Fruit fly (Drosophila melanogaster) whole organism, embryonic: ENCODE results near the gene CG3544.

Experiments used
- CG10267 ChIP-seq: fragments of 200-800 bp; sonication (Bioruptor generic); optimal IDR thresholded peaks from 2 replicates; lab custom pipeline; 2018; ENCODE audit warnings: missing biosample characterization, mild to moderate bottlenecking, missing genetic modification characterization, moderate library complexity
- CG10543 ChIP-seq: fragments of 200-800 bp; sonication (Bioruptor generic); optimal IDR thresholded peaks from 3 replicates; lab custom pipeline; 2017; ENCODE audit warnings: missing biosample characterization, mild to moderate bottlenecking, missing genetic modification characterization, moderate library complexity
- CG10959 ChIP-seq: fragments of 200-800 bp; sonication (Bioruptor generic); IDR thresholded peaks from 2 replicates; pipeline ENCODE4 v1.3.6; 2022; ENCODE audit warnings: missing biosample characterization, missing genetic modification characterization
- CG12391 ChIP-seq: fragments of 200-800 bp; sonication (Bioruptor generic); optimal IDR thresholded peaks from 3 replicates; lab custom pipeline; 2018; ENCODE audit warnings: missing biosample characterization, mild to moderate bottlenecking, missing genetic modification characterization, moderate library complexity
- CG13287 ChIP-seq: fragments of 200-800 bp; sonication (Bioruptor generic); IDR thresholded peaks from 2 replicates; pipeline ENCODE4 v1.3.6; 2022; ENCODE audit warnings: missing biosample characterization, missing genetic modification characterization; ENCODE audit not compliant: partially characterized antibody
- CG14014 ChIP-seq: fragments of 200-800 bp; sonication (Bioruptor generic); IDR thresholded peaks from 2 replicates; pipeline ENCODE4 v1.3.6; 2022; ENCODE audit warnings: missing biosample characterization, missing genetic modification characterization
- CG17186 ChIP-seq: fragments of 200-800 bp; sonication (Bioruptor generic); optimal IDR thresholded peaks from 3 replicates; lab custom pipeline; 2017; ENCODE audit warnings: missing biosample characterization, missing genetic modification reagents, missing genetic modification characterization
- CG1832 ChIP-seq: fragments of 200-800 bp; sonication (Bioruptor generic); optimal IDR thresholded peaks from 2 replicates; lab custom pipeline; 2017; ENCODE audit warnings: missing biosample characterization, mild to moderate bottlenecking, missing genetic modification characterization, inconsistent platforms
- CG18476 ChIP-seq: fragments of 200-800 bp; sonication (Bioruptor generic); optimal IDR thresholded peaks from 2 replicates; lab custom pipeline; 2016; ENCODE audit warnings: missing biosample characterization, mild to moderate bottlenecking, missing genetic modification characterization
- CG18764 ChIP-seq: fragments of 200-800 bp; sonication (Bioruptor generic); optimal IDR thresholded peaks from 3 replicates; lab custom pipeline; 2016; ENCODE audit warnings: missing biosample characterization, missing genetic modification characterization
- CG2116 ChIP-seq: fragments of 200-800 bp; sonication (Bioruptor generic); optimal IDR thresholded peaks from 3 replicates; lab custom pipeline; 2018; ENCODE audit warnings: missing biosample characterization, mild to moderate bottlenecking, missing genetic modification characterization
- CG30020 ChIP-seq: fragments of 200-800 bp; optimal IDR thresholded peaks from 2 replicates; lab custom pipeline; 2019; ENCODE audit warnings: missing biosample characterization, mild to moderate bottlenecking, missing genetic modification characterization, moderate library complexity
- CG30403 ChIP-seq: fragments of 200-800 bp; sonication (Bioruptor generic); optimal IDR thresholded peaks from 3 replicates; lab custom pipeline; 2016; ENCODE audit warnings: missing biosample characterization, missing genetic modification characterization
- CG32772 ChIP-seq: fragments of 200-800 bp; sonication (Bioruptor generic); IDR thresholded peaks from 2 replicates; pipeline ENCODE4 v1.3.6; 2022; ENCODE audit warnings: missing biosample characterization, missing genetic modification characterization
- CG3995 ChIP-seq: fragments of 200-800 bp; sonication (Bioruptor generic); optimal IDR thresholded peaks from 3 replicates; lab custom pipeline; 2016; ENCODE audit warnings: missing biosample characterization, missing genetic modification characterization
- CG4360 ChIP-seq: fragments of 200-800 bp; sonication (Bioruptor generic); IDR thresholded peaks from 2 replicates; pipeline ENCODE4 v1.3.6; 2022; ENCODE audit warnings: missing biosample characterization, missing genetic modification characterization
- CG4617 ChIP-seq: fragments of 200-800 bp; sonication (Bioruptor generic); optimal IDR thresholded peaks from 3 replicates; lab custom pipeline; 2016; ENCODE audit warnings: missing biosample characterization, missing genetic modification characterization, borderline replicate concordance
- CG4854 ChIP-seq: fragments of 200-800 bp; sonication (Bioruptor generic); optimal IDR thresholded peaks from 2 replicates; lab custom pipeline; 2016; ENCODE audit warnings: missing biosample characterization, missing genetic modification characterization, inconsistent platforms
- CG6791 ChIP-seq: fragments of 200-800 bp; sonication (Bioruptor generic); IDR thresholded peaks from 3 replicates; pipeline ENCODE4 v1.3.6; 2022; ENCODE audit warnings: missing biosample characterization, missing genetic modification characterization; ENCODE audit not compliant: partially characterized antibody
- CG6813 ChIP-seq: fragments of 200-800 bp; sonication (Bioruptor generic); optimal IDR thresholded peaks from 2 replicates; lab custom pipeline; 2017; ENCODE audit warnings: missing biosample characterization, missing genetic modification characterization, mild to moderate bottlenecking, moderate library complexity, missing genetic modification reagents
- CG7357 ChIP-seq: fragments of 200-800 bp; sonication (Bioruptor generic); IDR thresholded peaks from 3 replicates; pipeline ENCODE4 v1.3.6; 2022; ENCODE audit warnings: missing biosample characterization, missing genetic modification characterization
- CG7928 ChIP-seq: fragments of 200-800 bp; sonication (Bioruptor generic); optimal IDR thresholded peaks from 2 replicates; lab custom pipeline; 2017; ENCODE audit warnings: missing biosample characterization, mild to moderate bottlenecking, missing genetic modification characterization
- CG8944 ChIP-seq: fragments of 200-800 bp; sonication (Bioruptor generic); optimal IDR thresholded peaks from 3 replicates; lab custom pipeline; 2016; ENCODE audit warnings: missing biosample characterization, missing genetic modification characterization
- CG9437 ChIP-seq: fragments of 200-800 bp; sonication (Bioruptor generic); optimal IDR thresholded peaks from 2 replicates; lab custom pipeline; 2018; ENCODE audit warnings: missing biosample characterization, mild to moderate bottlenecking, missing genetic modification characterization
- CG9797 ChIP-seq: fragments of 200-800 bp; sonication (Bioruptor generic); optimal IDR thresholded peaks from 3 replicates; lab custom pipeline; 2018; ENCODE audit warnings: missing biosample characterization, mild to moderate bottlenecking, missing genetic modification characterization
- CG9817 ChIP-seq: fragments of 200-800 bp; sonication (Bioruptor generic); optimal IDR thresholded peaks from 2 replicates; lab custom pipeline; 2018; ENCODE audit warnings: missing biosample characterization, mild to moderate bottlenecking, missing genetic modification characterization, moderate library complexity
- Dad ChIP-seq: fragments of 200-800 bp; sonication (Bioruptor generic); optimal IDR thresholded peaks from 3 replicates; lab custom pipeline; 2016; ENCODE audit warnings: missing biosample characterization, missing genetic modification characterization
- Ets65A ChIP-seq: fragments of 200-800 bp; sonication (Bioruptor generic); peaks from one replicate; lab custom pipeline; 2016; ENCODE audit warnings: missing biosample characterization, missing genetic modification characterization
- HLH3B ChIP-seq: fragments of 200-800 bp; sonication (Bioruptor generic); IDR thresholded peaks from 2 replicates; pipeline ENCODE4 v1.3.6; 2022; ENCODE audit warnings: missing biosample characterization, missing genetic modification characterization
- Jarid2 ChIP-seq: fragments of 200-800 bp; sonication (Bioruptor generic); optimal IDR thresholded peaks from 3 replicates; lab custom pipeline; 2017; ENCODE audit warnings: mild to moderate bottlenecking, missing biosample characterization, missing genetic modification reagents, missing genetic modification characterization
- Nf-YB ChIP-seq: fragments of 200-800 bp; sonication (Bioruptor generic); optimal IDR thresholded peaks from 3 replicates; lab custom pipeline; 2019; ENCODE audit warnings: missing biosample characterization, mild to moderate bottlenecking, missing genetic modification characterization, moderate library complexity
- NfI ChIP-seq: fragments of 200-800 bp; sonication (Bioruptor generic); optimal IDR thresholded peaks from 3 replicates; lab custom pipeline; 2018; ENCODE audit warnings: missing biosample characterization, mild to moderate bottlenecking, missing genetic modification characterization, moderate library complexity
- Sin3A ChIP-seq: fragments of >200 bp; optimal IDR thresholded peaks from 2 replicates; lab custom pipeline; 2018
- Six4 ChIP-seq: fragments of 200-800 bp; sonication (Bioruptor generic); optimal IDR thresholded peaks from 2 replicates; lab custom pipeline; 2016; ENCODE audit warnings: missing biosample characterization, missing genetic modification characterization
- Sox100B ChIP-seq: fragments of 200-800 bp; sonication (Bioruptor generic); optimal IDR thresholded peaks from 3 replicates; lab custom pipeline; 2018; ENCODE audit warnings: missing biosample characterization, mild to moderate bottlenecking, missing genetic modification characterization
- ato ChIP-seq: fragments of 200-800 bp; sonication (Bioruptor generic); IDR thresholded peaks from 2 replicates; pipeline ENCODE4 v1.3.6; 2022; ENCODE audit warnings: missing biosample characterization, missing genetic modification characterization; ENCODE audit not compliant: partially characterized antibody
- btn ChIP-seq: fragments of 200-800 bp; sonication (Bioruptor generic); optimal IDR thresholded peaks from 2 replicates; lab custom pipeline; 2016; ENCODE audit warnings: missing biosample characterization, missing genetic modification characterization
- dmrt99B ChIP-seq: fragments of 200-800 bp; sonication (Bioruptor generic); optimal IDR thresholded peaks from 2 replicates; lab custom pipeline; 2018; ENCODE audit warnings: missing biosample characterization, mild to moderate bottlenecking, missing genetic modification characterization, moderate library complexity
- fu2 ChIP-seq: fragments of 200-800 bp; sonication (Bioruptor generic); optimal IDR thresholded peaks from 2 replicates; lab custom pipeline; 2016; ENCODE audit warnings: missing biosample characterization, missing genetic modification characterization
- grau ChIP-seq: fragments of 200-800 bp; optimal IDR thresholded peaks from 3 replicates; lab custom pipeline; 2019; ENCODE audit warnings: missing biosample characterization, mild to moderate bottlenecking, missing genetic modification characterization, moderate library complexity
- kni ChIP-seq: fragments of 200-800 bp; sonication (Bioruptor generic); optimal IDR thresholded peaks from 3 replicates; lab custom pipeline; 2017; ENCODE audit warnings: mild to moderate bottlenecking, missing biosample characterization, missing genetic modification reagents, missing genetic modification characterization
- lov ChIP-seq, 2 experiments: fragments of 200-800 bp in 1 of 2; fragments of >200 bp in 1 of 2; sonication (Bioruptor generic) in 1 of 2; IDR thresholded peaks in 1 of 2; optimal IDR thresholded peaks in 1 of 2; 2 replicates in 1 of 2; 3 replicates in 1 of 2; pipeline versions ENCODE4 v1.3.6 to Lab custom; 2017 to 2022; ENCODE audit warnings: missing biosample characterization in 1 of 2, missing genetic modification characterization in 1 of 2
- nom ChIP-seq: fragments of 200-800 bp; sonication (Bioruptor generic); optimal IDR thresholded peaks from 2 replicates; lab custom pipeline; 2017; ENCODE audit warnings: missing biosample characterization, missing genetic modification characterization, mild to moderate bottlenecking, moderate library complexity, missing genetic modification reagents
- org-1 ChIP-seq: fragments of 200-800 bp; sonication (Bioruptor generic); optimal IDR thresholded peaks from 2 replicates; lab custom pipeline; 2017; ENCODE audit warnings: missing biosample characterization, missing genetic modification characterization
- pita ChIP-seq: fragments of 200-800 bp; sonication (Bioruptor generic); optimal IDR thresholded peaks from 2 replicates; lab custom pipeline; 2017; ENCODE audit warnings: missing biosample characterization, mild to moderate bottlenecking, missing genetic modification characterization
- row ChIP-seq: fragments of 200-800 bp; sonication (Bioruptor generic); IDR thresholded peaks from 3 replicates; pipeline ENCODE4 v1.3.6; 2022; ENCODE audit warnings: missing biosample characterization, missing genetic modification characterization
- sob ChIP-seq: fragments of 200-800 bp; sonication (Bioruptor generic); IDR thresholded peaks from 2 replicates; pipeline ENCODE4 v1.3.6; 2022; ENCODE audit warnings: missing biosample characterization, missing genetic modification characterization
- trh ChIP-seq: fragments of 200-800 bp; sonication (Bioruptor generic); optimal IDR thresholded peaks from 2 replicates; lab custom pipeline; 2016; ENCODE audit warnings: missing biosample characterization, missing genetic modification characterization
- z ChIP-seq: fragments of 200-800 bp; sonication (Bioruptor generic); IDR thresholded peaks from 3 replicates; pipeline ENCODE4 v1.3.6; 2022; ENCODE audit warnings: missing biosample characterization, missing genetic modification characterization
- zen ChIP-seq: fragments of 200-800 bp; sonication (Bioruptor generic); optimal IDR thresholded peaks from 3 replicates; lab custom pipeline; 2018; ENCODE audit warnings: missing biosample characterization, mild to moderate bottlenecking, missing genetic modification characterization, moderate library complexity
- zfh2 ChIP-seq: fragments of 200-800 bp; sonication (Bioruptor generic); optimal IDR thresholded peaks from 2 replicates; lab custom pipeline; 2016; ENCODE audit warnings: missing biosample characterization, missing genetic modification characterization

The CG3544 gene

dm6 chr2L:837989-838388, 53.9 kb downstream of the CG3544 start (continued):
- TF ChIP-seq trh (GFP tag; lab: Kevin White, UChicago) (no peak), ato (GFP tag; lab: Robert Waterston, UW) (no peak), CG4360 (GFP tag; lab: Robert Waterston, UW) (no peak), btn (GFP tag; lab: Kevin White, UChicago) (no peak), CG6791 (GFP tag; lab: Robert Waterston, UW) (no peak), CG9797 (no peak), CG7928 (GFP tag; lab: Kevin White, UChicago) (no peak), nom (no peak), kni (no peak), CG30403 (GFP tag; lab: Kevin White, UChicago) (peak; percentile 38), CG10267 (tag; lab: Kevin White, UChicago) (peak; percentile 5), CG10959 (GFP tag; lab: Robert Waterston, UW) (no peak), CG14014 (GFP tag; lab: Robert Waterston, UW) (peak; percentile 30; the same call in 1 of the 2 replicates), CG10543 (GFP tag; lab: Kevin White, UChicago) (no peak), row (GFP tag; lab: Robert Waterston, UW) (peak; percentile 79), dmrt99B (tag; lab: Kevin White, UChicago) (peak; percentile 35), CG7357 (no peak), Dad (GFP tag; lab: Kevin White, UChicago) (no peak), CG30020 (no peak), CG4617 (GFP tag; lab: Kevin White, UChicago) (no peak), Nf-YB (GFP tag; lab: Kevin White, UChicago) (no peak), CG3995 (GFP tag; lab: Kevin White, UChicago) (no peak), Sox100B (GFP tag; lab: Kevin White, UChicago) (no peak), CG12391 (tag; lab: Kevin White, UChicago) (peak; percentile 53), Ets65A (GFP tag; lab: Kevin White, UChicago) (no peak), CG9817 (tag; lab: Kevin White, UChicago) (peak; percentile 40), CG4854 (GFP tag; lab: Kevin White, UChicago) (no peak), CG1832 (GFP tag; lab: Kevin White, UChicago) (no peak), CG17186 (GFP tag; lab: Kevin White, UChicago) (no peak), CG18764 (GFP tag; lab: Kevin White, UChicago) (no peak), org-1 (GFP tag; lab: Kevin White, UChicago) (no peak), grau (tag; lab: Kevin White, UChicago) (no peak), CG18476 (GFP tag; lab: Kevin White, UChicago) (no peak), Six4 (GFP tag; lab: Kevin White, UChicago) (no peak), fu2 (GFP tag; lab: Kevin White, UChicago) (peak; percentile 12), zen (tag; lab: Kevin White, UChicago) (no peak), CG8944 (GFP tag; lab: Kevin White, UChicago) (peak; percentile 52), Jarid2 (GFP tag; lab: Kevin White, UChicago) (no peak), Sin3A (lab: Kevin White, UChicago) (no peak), CG2116 (GFP tag; lab: Kevin White, UChicago) (no peak), pita (GFP tag; lab: Kevin White, UChicago) (no peak), NfI (GFP tag; lab: Kevin White, UChicago) (no peak), zfh2 (GFP tag; lab: Kevin White, UChicago) (no peak), lov (optimal IDR thresholded peaks at IDR 0.05; lab: Kevin White, UChicago) (no peak), lov (GFP tag; IDR thresholded peaks at IDR 0.05; lab: Robert Waterston, UW) (no peak), CG6813 (no peak), z (no peak), HLH3B (GFP tag; lab: Robert Waterston, UW) (peak; percentile 29; the same call in 1 of the 2 replicates), CG9437 (GFP tag; lab: Kevin White, UChicago) (peak; percentile 10), CG13287 (no peak), sob (no peak), CG32772 (GFP tag; lab: Robert Waterston, UW) (0 out of 2 replicates have a peak, but pooled peaks have one; percentile 9)
